Worm (Caenorhabditis elegans) whole organism, L1 larva: ENCODE data around the gene srz-67.

Source experiments
- C16A3.4 ChIP-seq: fragments of 150-350 bp; optimal IDR thresholded peaks from 2 replicates; lab custom pipeline; 2014; ENCODE audit warnings: missing biosample characterization, missing genetic modification characterization
- alr-1 ChIP-seq: fragments of 200-800 bp; sonication (Bioruptor generic); optimal IDR thresholded peaks from 2 replicates; lab custom pipeline; 2018; ENCODE audit warnings: borderline replicate concordance, mild to moderate bottlenecking, missing genetic modification characterization, missing compliant biosample characterization
- aly-2 ChIP-seq: fragments of 150-350 bp; optimal IDR thresholded peaks from 2 replicates; lab custom pipeline; 2014; ENCODE audit warnings: missing biosample characterization, missing genetic modification characterization
- blmp-1 ChIP-seq: fragments of 150-350 bp; optimal IDR thresholded peaks from 2 replicates; lab custom pipeline; 2014; ENCODE audit warnings: missing biosample characterization, missing genetic modification characterization
- ceh-8 ChIP-seq: fragments of 200-800 bp; sonication (Bioruptor generic); optimal IDR thresholded peaks from 2 replicates; lab custom pipeline; 2018; ENCODE audit warnings: mild to moderate bottlenecking, missing genetic modification characterization, moderate library complexity, missing compliant biosample characterization
- ceh-82 ChIP-seq, 3 experiments: fragments of 150-350 bp in 1 of 3; sonication (generic microtip) in 2 of 3; optimal IDR thresholded peaks; 2 replicates each; lab custom pipeline; 2014 to 2017; ENCODE audit warnings: missing biosample characterization in 3 of 3, missing genetic modification characterization in 3 of 3
- efl-3 ChIP-seq: fragments of 200-800 bp; sonication (Bioruptor generic); optimal IDR thresholded peaks from 2 replicates; lab custom pipeline; 2018; ENCODE audit warnings: mild to moderate bottlenecking, missing genetic modification characterization, missing compliant biosample characterization
- egl-13 ChIP-seq: sonication (generic microtip); optimal IDR thresholded peaks from 2 replicates; lab custom pipeline; 2016; ENCODE audit warnings: missing genotype, missing genetic modification reagents, missing genetic modification characterization, missing compliant biosample characterization
- egl-27 ChIP-seq, 2 experiments: fragments of 150-350 bp in 1 of 2; sonication (generic microtip); optimal IDR thresholded peaks; 3 replicates each; lab custom pipeline; 2017 to 2018; ENCODE audit warnings: missing biosample characterization in 2 of 2, missing genetic modification characterization in 2 of 2, missing genetic modification reagents in 2 of 2
- elt-2 ChIP-seq: sonication (generic microtip); optimal IDR thresholded peaks from 2 replicates; lab custom pipeline; 2016; ENCODE audit warnings: missing genetic modification characterization, mild to moderate bottlenecking, inconsistent platforms, missing compliant biosample characterization, missing genetic modification reagents
- elt-3 ChIP-seq, 6 experiments: fragments of 150-350 bp in 1 of 6; sonication (generic microtip); optimal IDR thresholded peaks; 2 replicates each; lab custom pipeline; 2017 to 2018; ENCODE audit warnings: missing biosample characterization in 6 of 6, missing genetic modification characterization in 6 of 6, inconsistent platforms in 1 of 6
- ets-5 ChIP-seq: fragments of 200-800 bp; sonication (Bioruptor generic); IDR thresholded peaks from 2 replicates; pipeline ENCODE4 v1.3.6; 2022; ENCODE audit warnings: missing genetic modification characterization, missing compliant biosample characterization
- fkh-10 ChIP-seq: sonication (generic microtip); optimal IDR thresholded peaks from 2 replicates; lab custom pipeline; 2017; ENCODE audit warnings: missing biosample characterization, missing genetic modification reagents, missing genetic modification characterization
- fkh-4 ChIP-seq: sonication (generic microtip); optimal IDR thresholded peaks from 2 replicates; lab custom pipeline; 2016; ENCODE audit warnings: missing compliant biosample characterization, missing genetic modification characterization, borderline replicate concordance
- fos-1 ChIP-seq: fragments of 150-350 bp; optimal IDR thresholded peaks from 2 replicates; lab custom pipeline; 2014; ENCODE audit warnings: missing biosample characterization, missing genetic modification characterization
- grh-1 ChIP-seq: fragments of 200-800 bp; sonication (Bioruptor generic); IDR thresholded peaks from 2 replicates; pipeline ENCODE4 v1.3.6; 2022; ENCODE audit warnings: missing genetic modification reagents, missing genetic modification characterization, missing compliant biosample characterization
- hlh-17 ChIP-seq: fragments of 200-800 bp; sonication (Bioruptor generic); optimal IDR thresholded peaks from 2 replicates; lab custom pipeline; 2018; ENCODE audit warnings: missing genetic modification characterization, mild to moderate bottlenecking, missing compliant biosample characterization, moderate library complexity, borderline replicate concordance
- lin-15B ChIP-seq: fragments of 150-350 bp; sonication (generic microtip); optimal IDR thresholded peaks from 3 replicates; lab custom pipeline; 2014; ENCODE audit warnings: missing biosample characterization, missing genetic modification characterization
- lin-35 ChIP-seq, 2 experiments: fragments of 150-350 bp; optimal IDR thresholded peaks; 2 replicates each; lab custom pipeline; 2014; ENCODE audit warnings: missing biosample characterization in 2 of 2, missing genetic modification characterization in 2 of 2, missing genetic modification reagents in 2 of 2
- mep-1 ChIP-seq: fragments of 150-350 bp; optimal IDR thresholded peaks from 2 replicates; lab custom pipeline; 2014; ENCODE audit warnings: missing biosample characterization, missing genetic modification characterization
- nhr-12 ChIP-seq: sonication (generic microtip); optimal IDR thresholded peaks from 2 replicates; lab custom pipeline; 2017; ENCODE audit warnings: missing biosample characterization, missing genetic modification characterization
- nhr-237 ChIP-seq: fragments of 150-350 bp; optimal IDR thresholded peaks from 2 replicates; lab custom pipeline; 2014; ENCODE audit warnings: missing biosample characterization, missing genetic modification characterization
- nhr-47 ChIP-seq: sonication (generic microtip); optimal IDR thresholded peaks from 2 replicates; lab custom pipeline; 2016; ENCODE audit warnings: mild to moderate bottlenecking, missing genetic modification characterization, moderate library complexity, missing compliant biosample characterization
- nhr-85 ChIP-seq: sonication (generic microtip); peaks from one replicate; lab custom pipeline; 2016; ENCODE audit warnings: missing genetic modification characterization, inconsistent platforms, missing compliant biosample characterization
- rnt-1 ChIP-seq: sonication (generic microtip); optimal IDR thresholded peaks from 2 replicates; lab custom pipeline; 2016; ENCODE audit warnings: mild to moderate bottlenecking, missing genetic modification characterization, moderate library complexity, missing compliant biosample characterization
- snpc-4 ChIP-seq: fragments of 150-350 bp; optimal IDR thresholded peaks from 2 replicates; lab custom pipeline; 2014; ENCODE audit warnings: missing biosample characterization, missing genetic modification characterization
- sptf-1 ChIP-seq: fragments of 150-350 bp; optimal IDR thresholded peaks from 2 replicates; lab custom pipeline; 2014; ENCODE audit warnings: missing biosample characterization, missing genetic modification characterization
- sup-37 ChIP-seq: fragments of 200-800 bp; sonication (Bioruptor generic); optimal IDR thresholded peaks from 2 replicates; lab custom pipeline; 2018; ENCODE audit warnings: mild to moderate bottlenecking, missing genetic modification characterization, missing compliant biosample characterization
- tbx-2 ChIP-seq: sonication (generic microtip); optimal IDR thresholded peaks from 2 replicates; lab custom pipeline; 2016; ENCODE audit warnings: missing genetic modification characterization, missing compliant biosample characterization
- unc-130 ChIP-seq: fragments of 150-350 bp; optimal IDR thresholded peaks from 2 replicates; lab custom pipeline; 2017; ENCODE audit warnings: missing biosample characterization, missing genetic modification characterization, inconsistent platforms
- unc-62 ChIP-seq: fragments of 150-350 bp; optimal IDR thresholded peaks from 2 replicates; lab custom pipeline; 2014; ENCODE audit warnings: missing biosample characterization, missing genetic modification reagents, missing genetic modification characterization
- unc-86 ChIP-seq: sonication (generic microtip); optimal IDR thresholded peaks from 2 replicates; lab custom pipeline; 2016; ENCODE audit warnings: missing genetic modification characterization, missing compliant biosample characterization
- unc-98 ChIP-seq: fragments of 200-800 bp; sonication (Bioruptor generic); IDR thresholded peaks from 2 replicates; pipeline ENCODE4 v1.3.6; 2022; ENCODE audit warnings: missing genetic modification characterization, missing compliant biosample characterization
- vab-15 ChIP-seq: sonication (generic microtip); optimal IDR thresholded peaks from 2 replicates; lab custom pipeline; 2017; ENCODE audit warnings: missing genotype, mild to moderate bottlenecking, missing genetic modification characterization, missing compliant biosample characterization
- xbp-1 ChIP-seq: sonication (generic microtip); optimal IDR thresholded peaks from 2 replicates; lab custom pipeline; 2016; ENCODE audit warnings: missing genetic modification characterization, missing compliant biosample characterization
- zag-1 ChIP-seq: fragments of 150-350 bp; optimal IDR thresholded peaks from 2 replicates; lab custom pipeline; 2014; ENCODE audit warnings: missing biosample characterization, missing genetic modification characterization
- zip-4 ChIP-seq: fragments of 200-800 bp; sonication (Bioruptor generic); optimal IDR thresholded peaks from 2 replicates; lab custom pipeline; 2018; ENCODE audit warnings: mild to moderate bottlenecking, missing genetic modification characterization, moderate library complexity, missing compliant biosample characterization
- ztf-4 ChIP-seq: fragments of 150-350 bp; optimal IDR thresholded peaks from 2 replicates; lab custom pipeline; 2014; ENCODE audit warnings: missing biosample characterization, missing genetic modification characterization

The srz-67 gene

ce11 chrII:3221730-3222129 is 15.2 kb downstream of the srz-67 start, which contains the start of gene ZC239.14:
Gene ZC239.14 (minus strand): TSS chrII:3222034.
- TF ChIP-seq aly-2 (no peak), egl-27 (tag; optimal IDR thresholded peaks at IDR 0.05; lab: Kevin White, UChicago) (no peak), mep-1 (tag; lab: Kevin White, UChicago) (no peak), nhr-12 (tag; lab: Kevin White, UChicago) (no peak), unc-98 (GFP tag; lab: Robert Waterston, UW) (no peak), hlh-17 (GFP tag; lab: Kevin White, UChicago) (no peak), efl-3 (GFP tag; lab: Kevin White, UChicago) (no peak), sup-37 (GFP tag; lab: Kevin White, UChicago) (no peak), egl-13 (no peak), lin-15B (no peak), unc-130 (tag; lab: Kevin White, UChicago) (no peak), vab-15 (tag; lab: Kevin White, UChicago) (no peak), rnt-1 (no peak), ceh-8 (GFP tag; lab: Kevin White, UChicago) (no peak), ceh-82 (tag; optimal IDR thresholded peaks at IDR 0.05; lab: Kevin White, UChicago) (no peak), alr-1 (no peak)

ce11 chrII:3220723-3221122 is 16.2 kb downstream of the srz-67 start, which contains the start of gene ZC239.22:
Gene ZC239.22 (minus strand): TSS chrII:3220823.
- TF ChIP-seq nhr-47 (no peak), ztf-4 (no peak), ets-5 (GFP tag; lab: Robert Waterston, UW) (no peak), zip-4 (GFP tag; lab: Kevin White, UChicago) (no peak), rnt-1 (no peak), C16A3.4 (tag; lab: Kevin White, UChicago) (no peak), blmp-1 (tag; lab: Kevin White, UChicago) (no peak), sptf-1 (tag; lab: Kevin White, UChicago) (no peak), ceh-8 (GFP tag; lab: Kevin White, UChicago) (no peak), alr-1 (no peak), lin-35 (GFP tag; optimal IDR thresholded peaks at IDR 0.05; lab: Kevin White, UChicago) (no peak), elt-3 (tag; optimal IDR thresholded peaks at IDR 0.05; lab: Kevin White, UChicago) (no peak), snpc-4 (tag; lab: Kevin White, UChicago) (no peak), elt-2 (no peak), fos-1 (tag; lab: Kevin White, UChicago) (no peak), nhr-85 (tag; lab: Kevin White, UChicago) (no peak), unc-62 (no peak), fkh-4 (tag; lab: Kevin White, UChicago) (no peak)

- TF ChIP-seq xbp-1, result peak; percentile 23
These were observed 21.2 kb downstream of the srz-67 start, which contains the start of gene ZC239.3 for ce11 chrII:3215762-3216161. Gene ZC239.3 (plus strand): TSS chrII:3216062.

DNA sequence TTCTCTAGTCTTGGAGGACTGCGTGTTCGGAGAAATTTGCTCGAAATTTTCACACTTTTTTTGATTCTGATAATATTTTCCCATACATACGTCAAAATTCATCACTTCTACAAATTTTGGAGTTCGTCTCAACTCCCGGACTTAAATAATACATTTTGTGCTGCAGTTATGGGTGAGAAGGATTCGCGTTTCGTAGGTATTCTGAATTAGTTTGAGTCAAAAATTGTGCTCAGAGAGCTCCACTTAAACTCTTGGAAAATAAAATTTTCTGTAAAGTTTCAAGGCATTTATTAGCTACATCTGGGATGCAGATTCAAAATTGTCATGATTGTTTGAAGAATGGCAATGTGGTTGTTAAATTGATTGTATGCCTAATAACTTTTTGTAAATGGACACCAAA is 23.0 kb downstream of the srz-67 start, which contains the start of gene ZC239.4:
TSS of gene ZC239.4 (plus strand) at position 301 of the 400 bp plus-strand sequence.
- TF ChIP-seq zag-1 (tag; lab: Kevin White, UChicago) (no peak), nhr-237 (tag; lab: Kevin White, UChicago) (no peak), grh-1 (GFP tag; lab: Robert Waterston, UW) (no peak), ztf-4 (no peak), blmp-1 (tag; lab: Kevin White, UChicago) (no peak), nhr-12 (tag; lab: Kevin White, UChicago) (no peak), unc-86 (tag; lab: Kevin White, UChicago) (no peak), fkh-10 (GFP tag; lab: Kevin White, UChicago) (no peak), tbx-2 (no peak)
